Worm (Caenorhabditis elegans) whole organism, L4/young adult: ENCODE measurements around the gene misc-1.
"Not testable (repeated sequence)": the region's sequence is repeated elsewhere in the genome, so short reads cannot be mapped to it uniquely, and the experiment has no call there.

ENCODE experiments used
- W03F9.2 ChIP-seq: fragments of 150-350 bp; optimal IDR thresholded peaks from 2 replicates; lab custom pipeline; 2014; ENCODE audit warnings: missing biosample characterization, missing genetic modification characterization
- dao-5 ChIP-seq: sonication (generic microtip); optimal IDR thresholded peaks from 2 replicates; lab custom pipeline; 2016; ENCODE audit warnings: missing genotype, missing genetic modification characterization, moderate library complexity, missing compliant biosample characterization
- him-1 ChIP-seq: sonication (generic microtip); optimal IDR thresholded peaks from 2 replicates; lab custom pipeline; 2016; ENCODE audit warnings: missing genotype, missing genetic modification reagents, missing genetic modification characterization, missing compliant biosample characterization

The misc-1 gene

DNA sequence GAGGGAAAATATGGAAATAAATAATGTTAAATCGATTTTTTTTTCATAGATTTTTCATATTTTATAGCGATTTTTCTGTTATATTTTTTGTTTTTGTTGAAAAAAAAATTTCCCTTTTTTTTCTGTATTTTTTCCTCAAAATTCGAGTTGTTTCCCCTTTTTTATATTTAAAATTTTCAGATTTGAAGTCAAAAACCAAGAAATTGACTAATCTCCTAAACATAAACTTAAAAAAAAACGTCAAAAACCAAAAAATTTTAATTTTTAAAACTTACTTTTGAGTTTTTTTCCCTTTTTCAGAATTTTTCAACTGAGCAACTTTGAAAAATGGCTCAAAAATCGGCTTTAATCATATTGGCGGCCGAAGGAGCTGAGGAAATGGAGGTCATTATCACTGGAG, 3.9 kb downstream of the misc-1 start, which contains the start of gene djr-1.1:
TSS of gene djr-1.1 (plus strand) at position 301 of the 400 bp plus-strand sequence.
- TF ChIP-seq dao-5 (no peak), W03F9.2 (tag; lab: Kevin White, UChicago) (no peak), him-1 (tag; lab: Kevin White, UChicago) (no peak)

DNA sequence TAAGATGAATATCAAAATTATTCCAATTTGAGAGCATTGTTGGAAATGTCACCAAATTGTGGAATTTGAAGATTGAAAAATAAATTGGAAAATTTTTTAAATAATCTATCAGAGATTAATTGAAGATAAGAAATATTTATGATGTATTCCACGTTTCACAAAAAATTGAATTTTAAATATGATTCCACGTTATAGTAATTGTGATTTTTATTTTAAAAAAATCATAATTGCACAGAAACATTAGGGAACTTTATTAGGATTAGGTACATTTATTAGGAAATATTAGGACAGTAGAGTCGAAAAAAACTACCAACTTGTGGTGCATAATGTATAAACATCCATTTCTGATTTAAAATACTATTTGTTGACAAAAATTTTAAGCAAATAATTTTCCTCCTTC, 8.2 kb downstream of the misc-1 start, which contains the start of gene B0432.11:
TSS of gene B0432.11 (minus strand) at position 101 of the 400 bp plus-strand sequence.
- no peak for TF ChIP-seq W03F9.2 (tag; lab: Kevin White, UChicago)
- no peak for TF ChIP-seq dao-5
- TF ChIP-seq him-1 (tag; lab: Kevin White, UChicago) = no peak

DNA sequence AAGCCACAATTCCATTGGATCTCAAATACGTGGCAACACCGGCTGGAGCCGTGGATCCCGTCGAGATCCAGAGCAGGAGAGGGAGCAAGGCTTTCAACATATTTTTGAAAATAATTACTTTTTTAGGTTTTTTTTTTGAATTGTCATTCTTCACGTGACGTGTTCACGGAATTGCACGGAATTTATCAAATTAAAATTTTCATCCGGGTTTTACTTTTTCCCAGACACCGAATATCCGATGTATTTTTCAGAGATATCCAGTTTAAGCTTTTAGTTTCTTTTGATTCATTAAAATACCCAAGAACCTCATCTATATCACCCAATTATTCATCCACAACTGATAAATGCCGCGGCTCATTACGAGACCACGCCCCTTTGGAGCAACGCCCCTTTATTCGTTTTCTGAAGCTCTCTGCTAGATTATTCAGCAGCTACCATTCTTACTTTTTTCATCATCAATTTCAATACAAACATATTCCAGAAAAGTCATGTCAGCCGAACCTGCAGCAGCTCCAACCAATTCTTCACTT, 10.6 kb downstream of the misc-1 start, which contains the start of the genes clec-117 and B0432.1:
TSS of gene clec-117 (minus strand) at position 101 of the 530 bp plus-strand sequence.
TSS of gene B0432.1 (plus strand) at position 480 of the 530 bp plus-strand sequence.
- no peak for TF ChIP-seq him-1 (tag; lab: Kevin White, UChicago)
- no peak for TF ChIP-seq W03F9.2 (tag; lab: Kevin White, UChicago)
- TF ChIP-seq dao-5 = no peak

DNA sequence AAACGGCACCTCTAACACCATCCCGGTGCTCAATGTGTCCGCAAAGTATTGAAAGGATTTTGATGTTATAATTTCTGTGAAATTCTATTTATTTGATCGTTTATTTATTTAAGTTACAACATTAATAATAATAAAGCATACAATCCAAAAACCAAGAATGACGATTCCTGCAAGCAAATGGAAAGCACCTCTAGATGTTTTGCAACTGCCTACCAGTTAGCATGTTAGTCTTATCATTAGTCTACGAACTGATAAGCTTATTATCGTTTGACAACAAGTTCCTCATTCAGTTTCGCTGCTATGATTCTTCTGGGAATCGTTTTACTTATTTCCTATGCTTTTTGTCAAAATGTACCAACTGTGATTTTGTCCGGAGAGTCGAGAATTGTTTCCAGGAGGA, 13.3 kb downstream of the misc-1 start, which contains the start of gene K01A2.6:
TSS of gene K01A2.6 (plus strand) at position 301 of the 400 bp plus-strand sequence.
- TF ChIP-seq W03F9.2 (tag; lab: Kevin White, UChicago) = no peak
- TF ChIP-seq him-1 (tag; lab: Kevin White, UChicago) = no peak
- TF ChIP-seq dao-5 = no peak

DNA sequence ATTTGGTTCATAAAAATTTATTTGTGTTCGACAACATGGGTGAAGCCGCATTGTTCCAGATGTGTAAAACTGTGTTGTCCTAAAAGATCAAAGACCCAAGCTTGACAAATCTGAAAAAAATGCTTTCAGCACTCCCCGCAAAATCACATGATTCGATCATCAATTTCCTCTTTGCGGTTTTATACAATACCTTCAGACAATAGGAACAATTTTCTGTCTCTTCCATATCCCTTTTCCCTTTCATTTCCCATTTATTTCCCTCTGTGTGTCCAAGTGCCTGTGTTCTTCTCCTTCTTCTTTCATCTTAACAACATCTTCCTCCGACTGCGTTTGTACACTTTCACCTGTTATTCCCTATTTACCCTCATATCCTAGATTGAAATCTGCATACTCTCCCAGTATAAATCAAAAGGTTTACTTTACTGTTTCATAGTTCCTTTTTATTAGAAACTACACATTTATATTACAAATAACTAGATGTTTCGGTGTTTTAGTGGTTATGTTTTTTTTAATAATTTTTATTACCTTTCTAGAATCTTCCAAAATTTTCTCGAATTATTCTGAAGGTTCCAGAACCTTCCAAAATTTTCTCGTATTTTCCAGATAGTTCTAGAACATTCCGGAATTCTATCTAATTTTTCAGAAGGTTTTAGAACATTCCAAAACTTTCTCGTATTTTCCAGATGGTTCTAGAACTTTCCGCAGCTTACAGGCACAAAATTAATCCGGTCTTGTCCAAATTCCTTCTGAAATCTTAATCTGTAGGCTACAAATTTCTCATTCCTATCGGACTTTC, 14.8 kb downstream of the misc-1 start, which contains the start of gene K01A2.5:
TSS of gene K01A2.5 (plus strand) at position 297 of the 796 bp plus-strand sequence.
- TF ChIP-seq W03F9.2 (tag; lab: Kevin White, UChicago) (no peak), dao-5 (no peak), him-1 (tag; lab: Kevin White, UChicago) (no peak)

DNA sequence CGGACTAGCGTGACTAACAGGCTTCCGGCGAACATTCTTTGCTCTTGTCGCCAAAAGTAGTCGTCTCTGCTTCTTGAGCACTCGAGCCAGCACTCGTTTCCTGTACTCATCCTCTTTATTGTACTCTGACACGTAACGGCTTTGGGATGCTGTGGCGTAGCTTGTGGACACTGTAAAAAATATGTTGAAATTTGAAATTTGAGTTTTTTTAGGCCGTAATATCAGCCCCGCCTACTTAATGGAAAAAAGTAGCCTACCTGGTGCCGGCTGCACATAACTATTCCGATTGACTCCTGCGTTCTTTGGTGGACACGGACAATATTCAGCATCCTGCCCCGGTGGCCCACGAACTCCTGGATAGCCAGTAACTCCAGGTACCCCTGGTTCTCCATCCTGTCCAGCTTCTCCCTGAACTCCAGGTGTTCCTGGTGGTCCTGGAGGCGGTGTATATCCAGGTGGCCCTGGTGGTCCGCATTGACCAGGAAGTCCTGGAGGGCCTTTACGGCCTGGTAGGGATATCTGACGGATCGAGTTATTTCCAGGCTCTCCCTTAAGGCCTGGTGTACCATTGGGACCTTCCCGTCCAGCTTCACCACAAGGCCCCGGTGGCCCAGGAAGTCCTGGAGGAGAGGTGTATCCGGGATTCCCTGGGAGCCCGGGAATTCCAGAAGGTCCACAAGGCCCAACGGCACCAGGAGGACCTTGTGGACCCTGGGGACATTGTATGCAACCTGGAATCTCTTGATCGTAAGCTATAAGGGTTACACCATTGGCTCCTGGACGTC, 17.7 kb downstream of the misc-1 start:
- no peak for TF ChIP-seq him-1 (tag; lab: Kevin White, UChicago)
- no peak for TF ChIP-seq dao-5
- TF ChIP-seq W03F9.2 (tag; lab: Kevin White, UChicago) = no peak

DNA sequence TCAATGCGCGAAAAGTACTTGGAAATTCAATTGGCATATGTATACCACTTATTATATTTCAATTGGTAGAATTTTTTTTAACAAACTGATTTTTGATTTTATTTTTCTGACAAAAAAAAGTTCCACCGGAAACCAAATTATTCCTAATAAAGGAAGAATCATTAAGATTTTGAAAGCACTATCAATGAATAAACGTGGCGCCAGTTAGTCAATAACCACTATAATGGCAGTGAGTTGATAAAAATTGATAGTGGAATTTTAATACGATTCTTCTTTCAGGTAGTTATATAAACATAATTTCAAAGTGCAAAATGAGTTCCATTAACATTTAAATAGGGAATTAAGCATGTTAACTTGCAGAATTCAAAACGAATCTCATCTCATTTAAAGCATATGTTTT, 19.2 kb downstream of the misc-1 start, which contains the start of gene col-69:
TSS of gene col-69 (minus strand) at position 101 of the 400 bp plus-strand sequence.
- no peak for TF ChIP-seq W03F9.2 (tag; lab: Kevin White, UChicago)
- TF ChIP-seq him-1 (tag; lab: Kevin White, UChicago) = no peak
- TF ChIP-seq dao-5 = no peak

DNA sequence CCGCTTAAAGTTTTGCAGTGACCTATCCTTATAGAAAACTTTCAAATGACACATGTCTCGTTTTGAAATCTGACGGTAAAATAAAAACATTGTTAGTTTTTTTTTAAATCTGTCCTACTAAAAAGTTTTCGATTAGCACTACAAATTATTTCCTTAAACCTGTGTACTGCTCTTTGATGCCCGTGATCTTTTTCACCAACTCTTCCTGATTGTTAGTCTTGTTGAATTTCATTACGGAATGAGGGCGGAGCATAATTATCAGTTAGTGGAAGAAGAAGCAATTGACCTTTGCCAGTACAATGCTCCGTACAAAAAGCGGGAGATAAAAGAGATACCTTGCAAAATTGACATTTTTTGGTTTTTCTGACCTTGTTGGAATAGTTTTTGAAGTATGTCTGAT, 20.7 kb downstream of the misc-1 start, which contains the start of gene K01A2.4:
TSS of gene K01A2.4 (plus strand) at position 301 of the 400 bp plus-strand sequence.
- TF ChIP-seq dao-5 (no peak), W03F9.2 (tag; lab: Kevin White, UChicago) (no peak), him-1 (tag; lab: Kevin White, UChicago) (no peak)

DNA sequence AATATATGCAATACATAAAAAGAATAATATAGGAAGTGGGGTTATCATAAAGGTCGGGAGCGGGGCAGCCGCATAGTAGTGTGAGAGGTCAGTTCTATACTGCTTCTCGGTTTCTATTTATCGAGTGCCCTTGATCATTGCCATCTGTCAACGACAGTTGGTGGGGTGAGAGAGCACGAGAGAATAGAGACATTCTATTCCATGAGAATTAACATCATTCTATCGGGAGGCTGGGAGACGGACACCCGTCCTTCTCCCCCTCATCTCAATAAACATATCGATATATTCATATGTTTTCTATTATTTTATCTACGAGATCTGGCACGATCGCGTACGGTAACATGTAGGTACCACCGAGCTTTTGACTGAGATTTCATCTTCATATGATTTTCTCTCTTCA, 25.7 kb downstream of the misc-1 start, which contains the start of gene mps-2:
TSS of gene mps-2 (minus strand) at position 101 of the 400 bp plus-strand sequence.
- TF ChIP-seq him-1 (tag; lab: Kevin White, UChicago); W03F9.2 (tag; lab: Kevin White, UChicago); dao-5: not testable (repeated sequence)

DNA sequence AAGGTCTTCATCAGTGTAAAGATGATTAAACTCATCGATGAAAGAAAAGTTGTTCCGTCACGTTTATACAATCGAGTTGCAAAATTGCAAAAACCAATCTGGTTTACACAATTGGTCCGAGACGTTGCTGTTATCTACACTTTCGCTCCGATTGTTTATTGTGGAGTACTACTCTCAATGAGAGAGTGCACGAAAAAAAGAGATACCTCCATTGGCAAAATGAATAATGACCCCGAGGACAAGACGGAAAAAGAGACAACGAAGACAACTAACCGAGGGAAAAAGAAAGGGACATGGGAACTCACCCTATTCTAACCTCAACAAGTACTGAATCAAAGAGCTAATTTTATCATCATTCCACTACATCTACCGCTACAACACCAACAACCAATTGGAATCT, 27.1 kb downstream of the misc-1 start:
- TF ChIP-seq dao-5 = no peak
- no peak for TF ChIP-seq him-1 (tag; lab: Kevin White, UChicago)
- no peak for TF ChIP-seq W03F9.2 (tag; lab: Kevin White, UChicago)

DNA sequence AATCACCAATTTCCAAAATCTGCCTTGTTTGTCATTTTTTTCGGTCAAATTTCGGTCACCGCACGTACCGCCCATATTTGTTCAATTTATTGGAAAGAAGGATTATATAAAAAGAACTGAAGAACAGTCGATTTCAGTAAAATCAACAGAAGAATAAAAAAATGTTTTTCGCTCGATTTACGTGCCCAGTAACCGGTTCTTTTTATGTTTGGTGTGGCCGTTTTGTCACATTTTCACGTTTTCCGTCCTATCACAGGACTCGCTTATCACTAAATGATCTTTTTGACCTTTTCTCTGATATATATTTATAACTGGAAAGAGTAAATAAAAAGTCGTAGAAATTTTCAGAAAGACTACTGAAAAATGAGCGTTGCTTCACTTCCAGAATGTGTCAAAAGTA, 33.0 kb downstream of the misc-1 start, which contains the start of gene far-7:
TSS of gene far-7 (plus strand) at position 331 of the 400 bp plus-strand sequence.
- TF ChIP-seq him-1 (tag; lab: Kevin White, UChicago) (no peak), dao-5 (no peak), W03F9.2 (tag; lab: Kevin White, UChicago) (no peak)

DNA sequence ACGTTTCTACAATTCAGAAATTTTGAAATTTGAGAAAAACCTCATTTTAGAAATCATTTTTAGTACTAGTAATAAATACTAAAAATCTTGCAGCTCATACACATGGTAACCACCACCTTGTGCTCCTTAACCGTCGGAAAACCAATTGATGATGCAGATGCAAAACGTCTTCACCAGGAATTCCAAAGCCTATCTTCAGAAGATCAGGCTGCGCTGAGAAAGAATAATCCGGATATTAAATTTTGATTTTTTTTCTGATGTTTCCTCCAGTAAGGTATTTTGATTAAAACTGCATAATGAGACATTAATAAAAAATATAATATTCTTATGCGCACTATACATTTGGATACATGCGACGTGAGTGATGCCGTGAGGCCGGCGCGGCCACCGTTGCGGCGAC, 34.4 kb downstream of the misc-1 start:
- TF ChIP-seq W03F9.2 (tag; lab: Kevin White, UChicago) = no peak
- TF ChIP-seq him-1 (tag; lab: Kevin White, UChicago) = no peak
- no peak for TF ChIP-seq dao-5

DNA sequence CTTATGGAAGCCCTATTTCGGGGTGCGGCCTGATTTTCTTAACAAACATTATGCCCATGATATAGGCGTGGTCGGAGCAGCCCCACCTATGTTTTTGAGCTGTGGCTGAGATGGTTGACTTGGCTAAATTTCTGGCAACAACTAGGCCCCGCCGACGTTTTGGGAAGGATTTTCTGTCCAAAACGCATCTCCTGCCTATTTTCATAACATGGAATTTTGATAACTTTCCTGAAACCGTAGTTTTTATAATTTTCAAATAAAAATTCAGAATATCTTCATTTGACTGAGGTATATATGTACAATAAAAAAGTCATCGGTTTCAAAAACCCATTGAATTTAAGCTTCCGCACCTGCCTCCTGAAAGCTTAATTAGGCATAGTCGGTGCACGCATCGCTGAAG, 34.8 kb downstream of the misc-1 start:
- TF ChIP-seq dao-5 = no peak
- no peak for TF ChIP-seq him-1 (tag; lab: Kevin White, UChicago)
- no peak for TF ChIP-seq W03F9.2 (tag; lab: Kevin White, UChicago)
